Worm (Caenorhabditis elegans): ENCODE measurements around the gene ZK688.9.

DNA sequence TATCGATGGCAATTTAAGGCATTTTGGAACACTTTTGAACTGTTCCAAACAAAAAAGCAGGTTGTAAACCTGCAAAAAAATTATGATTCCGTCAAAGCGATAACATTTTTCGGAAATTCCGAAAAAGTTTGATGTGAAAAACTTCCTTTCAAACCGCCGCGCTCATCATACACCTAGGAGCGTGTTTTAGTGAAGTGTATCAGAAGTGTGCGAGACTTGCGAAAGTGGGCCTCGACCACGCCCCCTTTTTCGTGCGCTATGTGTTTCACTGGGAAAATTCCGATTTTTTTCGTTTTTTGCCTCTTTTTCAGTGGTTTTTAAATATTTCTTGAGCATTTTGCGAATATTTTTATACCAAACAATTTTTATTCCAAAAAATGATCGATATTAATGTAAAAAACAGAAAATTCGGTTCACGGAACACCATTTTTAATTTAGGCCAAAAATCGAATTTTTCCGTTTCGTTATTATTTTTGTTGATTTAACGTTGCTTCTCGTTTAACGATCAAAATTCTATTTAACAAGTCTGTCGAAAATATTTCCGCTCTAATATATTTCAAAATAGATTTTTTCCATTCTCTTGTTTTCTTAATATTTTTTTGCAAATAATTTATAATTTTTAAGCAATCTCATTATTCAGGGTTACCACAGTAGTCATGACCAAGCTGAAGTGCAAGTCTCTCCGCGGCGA lies 28.2 kb downstream of the ZK688.9 start, which contains the start of gene rpl-35:
- TF ChIP-seq fos-1 (tag; optimal IDR thresholded peaks at IDR 0.05) (peak; percentile 99), sem-4 (tag; optimal IDR thresholded peaks at IDR 0.05) (peak; percentile 100), ztf-11 (tag; optimal IDR thresholded peaks at IDR 0.05) (peak; percentile 76)

All from whole organism, L2 larva.